Worm (Caenorhabditis elegans) whole organism, L1 larva: ENCODE data around the gene zhit-2.

Experiments used
- ama-1 ChIP-seq: fragments of 150-350 bp; optimal IDR thresholded peaks from 2 replicates; lab custom pipeline; 2014
- elt-2 ChIP-seq: sonication (generic microtip); optimal IDR thresholded peaks from 2 replicates; lab custom pipeline; 2016; ENCODE audit warnings: missing genetic modification characterization, mild to moderate bottlenecking, inconsistent platforms, missing compliant biosample characterization, missing genetic modification reagents
- fkh-8 ChIP-seq: sonication (generic microtip); optimal IDR thresholded peaks from 2 replicates; lab custom pipeline; 2016; ENCODE audit warnings: mild to moderate bottlenecking, missing genetic modification characterization, missing compliant biosample characterization
- fos-1 ChIP-seq: fragments of 150-350 bp; optimal IDR thresholded peaks from 2 replicates; lab custom pipeline; 2014; ENCODE audit warnings: missing biosample characterization, missing genetic modification characterization
- lin-35 ChIP-seq, 2 experiments: fragments of 150-350 bp; optimal IDR thresholded peaks; 2 replicates each; lab custom pipeline; 2014; ENCODE audit warnings: missing biosample characterization in 2 of 2, missing genetic modification characterization in 2 of 2, missing genetic modification reagents in 2 of 2
- lin-39 ChIP-seq: fragments of 150-350 bp; optimal IDR thresholded peaks from 2 replicates; lab custom pipeline; 2014; ENCODE audit warnings: missing biosample characterization, missing genetic modification reagents, missing genetic modification characterization
- lir-3 ChIP-seq: sonication (generic microtip); optimal IDR thresholded peaks from 2 replicates; lab custom pipeline; 2016; ENCODE audit warnings: mild to moderate bottlenecking, missing genetic modification characterization, moderate library complexity, missing compliant biosample characterization; ENCODE audit not compliant: poor library complexity
- mdl-1 ChIP-seq, 2 experiments: fragments of 150-350 bp; optimal IDR thresholded peaks; 2 replicates each; lab custom pipeline; 2014 to 2017; ENCODE audit warnings: missing biosample characterization in 2 of 2, missing genetic modification characterization in 2 of 2, inconsistent platforms in 1 of 2
- nhr-11 ChIP-seq: fragments of 150-350 bp; optimal IDR thresholded peaks from 2 replicates; lab custom pipeline; 2014; ENCODE audit warnings: missing biosample characterization, missing genetic modification characterization
- nhr-19 ChIP-seq: fragments of 200-800 bp; sonication (Bioruptor generic); conservative IDR thresholded peaks from 2 replicates; pipeline ENCODE4 v1.3.6; 2022; ENCODE audit warnings: missing genetic modification characterization, missing compliant biosample characterization
- nhr-20 ChIP-seq: sonication (generic microtip); optimal IDR thresholded peaks from 2 replicates; lab custom pipeline; 2016; ENCODE audit warnings: mild to moderate bottlenecking, missing genetic modification characterization, missing compliant biosample characterization
- nhr-90 ChIP-seq: sonication (generic microtip); optimal IDR thresholded peaks from 2 replicates; lab custom pipeline; 2016; ENCODE audit warnings: mild to moderate bottlenecking, missing genetic modification characterization, missing compliant biosample characterization; ENCODE audit not compliant: poor library complexity
- unc-86 ChIP-seq: sonication (generic microtip); optimal IDR thresholded peaks from 2 replicates; lab custom pipeline; 2016; ENCODE audit warnings: missing genetic modification characterization, missing compliant biosample characterization
- zip-4 ChIP-seq: fragments of 200-800 bp; sonication (Bioruptor generic); optimal IDR thresholded peaks from 2 replicates; lab custom pipeline; 2018; ENCODE audit warnings: mild to moderate bottlenecking, missing genetic modification characterization, moderate library complexity, missing compliant biosample characterization

DNA sequence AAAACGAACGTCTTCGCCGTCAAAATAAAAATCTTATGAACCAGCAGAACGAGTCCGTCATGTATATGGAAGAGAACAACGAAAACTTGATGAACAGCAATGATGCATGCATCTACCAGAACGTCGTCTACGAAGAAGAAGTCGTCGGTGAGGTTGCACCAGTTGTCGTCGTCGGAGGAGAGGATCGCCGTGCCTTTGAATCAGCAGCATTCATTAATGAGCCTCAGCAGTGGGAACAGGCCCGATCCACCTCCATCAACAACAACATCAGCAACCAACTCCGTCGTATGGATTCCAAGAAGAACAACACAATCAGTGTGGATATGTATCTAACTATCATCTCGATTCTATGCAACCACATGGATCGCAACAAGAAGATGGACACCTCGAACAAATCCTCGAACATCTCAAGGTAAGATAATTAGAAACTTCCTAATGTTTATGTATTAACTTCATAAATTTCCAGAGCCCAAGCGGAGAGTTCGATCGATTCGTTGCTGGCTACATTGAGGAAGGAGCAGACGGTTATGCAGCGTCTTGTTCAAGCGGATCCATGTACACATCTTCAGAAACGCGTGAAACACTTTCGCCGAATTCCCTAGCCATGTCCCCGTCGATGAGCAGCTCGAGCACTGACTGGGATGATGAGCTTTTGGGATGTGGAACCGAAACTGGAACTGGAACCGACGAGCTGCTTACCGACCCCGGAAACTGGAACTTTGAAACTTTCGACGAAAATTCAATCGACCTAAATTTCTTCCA is 49.7 kb downstream of the zhit-2 start:
- no peak for TF ChIP-seq elt-2 (tag; lab: Kevin White, UChicago)
- TF ChIP-seq nhr-90 = no peak
- TF ChIP-seq lin-35 (GFP tag; optimal IDR thresholded peaks at IDR 0.05; lab: Kevin White, UChicago) = no peak
- TF ChIP-seq lin-39 (tag; lab: Kevin White, UChicago) = no peak
- no peak for TF ChIP-seq zip-4 (GFP tag; lab: Kevin White, UChicago)
- no peak for TF ChIP-seq ama-1 (lab: Kevin White, UChicago)
- TF ChIP-seq fos-1 = no peak
- TF ChIP-seq lir-3 = no peak
- TF ChIP-seq unc-86 (tag; lab: Kevin White, UChicago) = no peak
- TF ChIP-seq fkh-8 (tag; lab: Kevin White, UChicago) = no peak
- TF ChIP-seq nhr-19 (GFP tag; lab: Robert Waterston, UW) = no peak
- TF ChIP-seq nhr-20 (tag; lab: Kevin White, UChicago) = no peak
- TF ChIP-seq mdl-1 (tag; optimal IDR thresholded peaks at IDR 0.05; lab: Kevin White, UChicago) = no peak
- no peak for TF ChIP-seq nhr-11 (tag; lab: Kevin White, UChicago)
